Worm (Caenorhabditis elegans) whole organism, L4 larva: ENCODE measurements around the gene msp-55.
A peak's percentile ranks its signal among the peaks of the same experiment; 100 is the strongest.

Source experiments
- F44E2.7 ChIP-seq: fragments of 200-800 bp; sonication (Bioruptor generic); IDR thresholded peaks from 2 replicates; pipeline ENCODE4 v2.1.2; 2022; ENCODE audit warnings: missing genetic modification characterization, missing compliant biosample characterization
- F49E8.2 ChIP-seq: sonication (generic microtip); optimal IDR thresholded peaks from 2 replicates; lab custom pipeline; 2016; ENCODE audit warnings: missing compliant biosample characterization, mild to moderate bottlenecking, missing genetic modification characterization, borderline replicate concordance
- aha-1 ChIP-seq: fragments of 150-350 bp; peaks from one replicate; lab custom pipeline; 2014; ENCODE audit warnings: missing biosample characterization, missing genetic modification characterization
- arid-1 ChIP-seq: fragments of 200-800 bp; sonication (Bioruptor generic); conservative IDR thresholded peaks from 2 replicates; pipeline ENCODE4 v1.3.6; 2022; ENCODE audit warnings: missing genetic modification reagents, missing genetic modification characterization, missing compliant biosample characterization
- ceh-28 ChIP-seq: fragments of 150-350 bp; optimal IDR thresholded peaks from 2 replicates; lab custom pipeline; 2014; ENCODE audit warnings: missing biosample characterization, missing genetic modification reagents, missing genetic modification characterization
- ctbp-1 ChIP-seq: fragments of 200-800 bp; sonication (Bioruptor generic); IDR thresholded peaks from 2 replicates; pipeline ENCODE4 v1.3.6; 2022; ENCODE audit warnings: missing genetic modification reagents, missing genetic modification characterization, missing compliant biosample characterization
- daf-12 ChIP-seq: fragments of 150-350 bp; optimal IDR thresholded peaks from 2 replicates; lab custom pipeline; 2014; ENCODE audit warnings: missing biosample characterization, missing genetic modification reagents, missing genetic modification characterization
- daf-16 ChIP-seq, 3 experiments: sonication (generic microtip); optimal IDR thresholded peaks; 2 replicates each; lab custom pipeline; 2016 to 2017; ENCODE audit warnings: missing genetic modification characterization in 3 of 3, missing genetic modification reagents in 3 of 3, mild to moderate bottlenecking in 2 of 3, missing compliant biosample characterization in 2 of 3, missing biosample characterization in 1 of 3, moderate library complexity in 1 of 3
- dmd-6 ChIP-seq: fragments of 200-800 bp; sonication (Bioruptor generic); IDR thresholded peaks from 2 replicates; pipeline ENCODE4 v1.3.6; 2022; ENCODE audit warnings: missing genetic modification reagents, missing genetic modification characterization, missing compliant biosample characterization
- dmd-8 ChIP-seq: fragments of 200-800 bp; sonication (Bioruptor generic); IDR thresholded peaks from 2 replicates; pipeline ENCODE4 v1.3.6; 2022; ENCODE audit warnings: missing genetic modification characterization, missing compliant biosample characterization
- dmd-9 ChIP-seq: fragments of 200-800 bp; sonication (Bioruptor generic); IDR thresholded peaks from 2 replicates; pipeline ENCODE4 v1.3.6; 2022; ENCODE audit warnings: missing genetic modification reagents, missing genetic modification characterization, missing compliant biosample characterization
- egl-27 ChIP-seq: sonication (generic microtip); optimal IDR thresholded peaks from 3 replicates; lab custom pipeline; 2017; ENCODE audit warnings: missing biosample characterization, missing genetic modification reagents, missing genetic modification characterization
- egl-43 ChIP-seq: fragments of 200-800 bp; sonication (Bioruptor generic); IDR thresholded peaks from 2 replicates; pipeline ENCODE4 v1.3.6; 2022; ENCODE audit warnings: missing genetic modification reagents, missing genetic modification characterization, missing compliant biosample characterization
- fkh-10 ChIP-seq: fragments of 150-350 bp; optimal IDR thresholded peaks from 2 replicates; lab custom pipeline; 2014; ENCODE audit warnings: missing biosample characterization, missing genetic modification reagents, missing genetic modification characterization
- fos-1 ChIP-seq: fragments of 150-350 bp; optimal IDR thresholded peaks from 2 replicates; lab custom pipeline; 2014; ENCODE audit warnings: missing biosample characterization, missing genetic modification characterization
- gei-8 ChIP-seq: fragments of 200-800 bp; sonication (Bioruptor generic); optimal IDR thresholded peaks from 2 replicates; lab custom pipeline; 2018; ENCODE audit warnings: mild to moderate bottlenecking, missing genetic modification characterization, missing compliant biosample characterization
- hlh-30 ChIP-seq: sonication (generic microtip); optimal IDR thresholded peaks from 2 replicates; lab custom pipeline; 2017; ENCODE audit warnings: antibody characterized with exemption, mild to moderate bottlenecking, missing genetic modification characterization, missing compliant biosample characterization; ENCODE audit not compliant: insufficient read depth
- hmg-1.1 ChIP-seq: fragments of 200-800 bp; sonication (Bioruptor generic); IDR thresholded peaks from 2 replicates; pipeline ENCODE4 v1.3.6; 2022; ENCODE audit warnings: missing genetic modification reagents, missing genetic modification characterization, missing compliant biosample characterization
- jun-1 ChIP-seq: fragments of 150-350 bp; optimal IDR thresholded peaks from 2 replicates; lab custom pipeline; 2014; ENCODE audit warnings: missing biosample characterization, missing genetic modification reagents, missing genetic modification characterization
- lin-13 ChIP-seq: fragments of 150-350 bp; optimal IDR thresholded peaks from 2 replicates; lab custom pipeline; 2014; ENCODE audit warnings: missing biosample characterization, missing genetic modification reagents, missing genetic modification characterization
- lin-15B ChIP-seq: fragments of 150-350 bp; sonication (generic microtip); optimal IDR thresholded peaks from 3 replicates; lab custom pipeline; 2014; ENCODE audit warnings: missing biosample characterization, missing genetic modification characterization
- lin-38 ChIP-seq: fragments of 200-800 bp; sonication (Bioruptor generic); IDR thresholded peaks from 2 replicates; pipeline ENCODE4 v1.3.6; 2022; ENCODE audit warnings: missing genetic modification reagents, missing genetic modification characterization, missing compliant biosample characterization
- lir-3 ChIP-seq: sonication (generic microtip); optimal IDR thresholded peaks from 2 replicates; lab custom pipeline; 2016; ENCODE audit warnings: mild to moderate bottlenecking, missing genetic modification characterization, missing compliant biosample characterization
- lsy-2 ChIP-seq, 2 experiments: fragments of 150-350 bp in 1 of 2; sonication (generic microtip) in 1 of 2; optimal IDR thresholded peaks; 2 replicates each; lab custom pipeline; 2014 to 2017; ENCODE audit warnings: missing biosample characterization in 2 of 2, missing genetic modification characterization in 2 of 2
- madf-5 ChIP-seq, 2 experiments: fragments of 200-800 bp; sonication (Bioruptor generic); IDR thresholded peaks; 2 replicates each; pipeline ENCODE4 v1.3.6; 2022; ENCODE audit warnings: missing compliant biosample characterization in 2 of 2, missing genetic modification characterization in 2 of 2
- mep-1 ChIP-seq: fragments of 150-350 bp; sonication (generic microtip); optimal IDR thresholded peaks from 3 replicates; lab custom pipeline; 2014; ENCODE audit warnings: missing biosample characterization, missing genetic modification characterization
- mxl-2 ChIP-seq: fragments of 200-800 bp; sonication (Bioruptor generic); conservative IDR thresholded peaks from 2 replicates; pipeline ENCODE4 v1.3.6; 2022; ENCODE audit warnings: missing genetic modification reagents, missing genetic modification characterization, missing compliant biosample characterization
- nhr-111 ChIP-seq: fragments of 200-800 bp; sonication (Bioruptor generic); optimal IDR thresholded peaks from 2 replicates; lab custom pipeline; 2018; ENCODE audit warnings: mild to moderate bottlenecking, missing genetic modification characterization, missing compliant biosample characterization
- nhr-28 ChIP-seq: fragments of 150-350 bp; optimal IDR thresholded peaks from 2 replicates; lab custom pipeline; 2014; ENCODE audit warnings: missing biosample characterization, missing genetic modification characterization
- nhr-6 ChIP-seq: fragments of 150-350 bp; optimal IDR thresholded peaks from 2 replicates; lab custom pipeline; 2014; ENCODE audit warnings: missing biosample characterization, missing genetic modification characterization
- pha-4 ChIP-seq, 2 experiments: fragments of 150-350 bp in 1 of 2; fragments of 200-800 bp in 1 of 2; sonication (Bioruptor generic) in 1 of 2; IDR thresholded peaks in 1 of 2; optimal IDR thresholded peaks in 1 of 2; 2 replicates each; pipeline versions ENCODE4 v1.3.6 to Lab custom; 2014 to 2022; ENCODE audit warnings: missing genetic modification characterization in 2 of 2, missing genetic modification reagents in 2 of 2, missing biosample characterization in 1 of 2, missing compliant biosample characterization in 1 of 2
- php-3 ChIP-seq: fragments of 200-800 bp; sonication (Bioruptor generic); IDR thresholded peaks from 2 replicates; pipeline ENCODE4 v1.3.6; 2022; ENCODE audit warnings: missing genetic modification reagents, missing genetic modification characterization, missing compliant biosample characterization
- rbr-2 ChIP-seq: sonication (generic microtip); optimal IDR thresholded peaks from 2 replicates; lab custom pipeline; 2016; ENCODE audit warnings: missing genotype, missing genetic modification characterization, missing compliant biosample characterization
- saeg-2 ChIP-seq: fragments of 200-800 bp; sonication (Bioruptor generic); IDR thresholded peaks from 2 replicates; pipeline ENCODE4 v1.3.6; 2022; ENCODE audit warnings: missing genetic modification reagents, missing genetic modification characterization, missing compliant biosample characterization
- set-16 ChIP-seq: fragments of 200-800 bp; sonication (Bioruptor generic); IDR thresholded peaks from 2 replicates; pipeline ENCODE4 v1.3.6; 2022; ENCODE audit warnings: missing genetic modification reagents, missing genetic modification characterization, missing compliant biosample characterization
- spr-3 ChIP-seq: fragments of 200-800 bp; sonication (Bioruptor generic); optimal IDR thresholded peaks from 2 replicates; lab custom pipeline; 2018; ENCODE audit warnings: mild to moderate bottlenecking, missing genetic modification characterization, missing compliant biosample characterization
- tag-97 ChIP-seq: fragments of 200-800 bp; sonication (Bioruptor generic); IDR thresholded peaks from 2 replicates; pipeline ENCODE4 v1.3.6; 2022; ENCODE audit warnings: missing genetic modification characterization, missing compliant biosample characterization
- tra-1 ChIP-seq: fragments of 200-800 bp; sonication (Bioruptor generic); IDR thresholded peaks from 2 replicates; pipeline ENCODE4 v1.3.6; 2022; ENCODE audit warnings: missing genetic modification reagents, missing genetic modification characterization, missing compliant biosample characterization
- unc-62 ChIP-seq, 3 experiments: fragments of 150-350 bp in 1 of 3; sonication (generic microtip); optimal IDR thresholded peaks in 2 of 3; peaks in 1 of 3; 1 replicate in 1 of 3; 2 replicates in 2 of 3; lab custom pipeline; 2014 to 2017; ENCODE audit warnings: missing biosample characterization in 3 of 3, missing genetic modification characterization in 3 of 3, missing genetic modification reagents in 3 of 3, missing genotype in 1 of 3
- zag-1 ChIP-seq: fragments of 150-350 bp; optimal IDR thresholded peaks from 2 replicates; lab custom pipeline; 2014; ENCODE audit warnings: missing biosample characterization, missing genetic modification characterization
- zfp-3 ChIP-seq: fragments of 200-800 bp; sonication (Bioruptor generic); conservative IDR thresholded peaks from 2 replicates; pipeline ENCODE4 v1.3.6; 2022; ENCODE audit warnings: missing genetic modification reagents, missing genetic modification characterization, missing compliant biosample characterization
- ztf-7 ChIP-seq: fragments of 150-350 bp; optimal IDR thresholded peaks from 2 replicates; lab custom pipeline; 2014; ENCODE audit warnings: missing biosample characterization, missing genetic modification characterization

The msp-55 gene

DNA sequence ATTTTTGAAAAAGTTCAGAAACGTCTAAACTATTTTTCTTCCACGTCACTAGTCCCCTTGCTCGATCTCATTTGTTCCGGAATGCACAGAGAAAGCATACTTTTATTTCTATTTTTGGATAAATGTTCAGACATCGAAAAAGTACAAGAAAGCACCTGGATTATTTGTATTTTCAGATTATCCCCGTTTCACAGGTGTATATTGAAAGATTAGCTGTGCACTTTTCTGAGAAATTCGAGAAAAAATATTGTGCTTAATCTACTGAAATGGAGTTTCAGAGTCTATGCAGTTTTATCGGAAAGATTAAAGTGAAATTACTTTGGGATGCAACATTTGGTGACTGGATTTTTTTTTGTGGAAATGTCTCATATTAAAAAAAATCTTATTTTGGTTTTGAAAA, 46.1 kb upstream of the msp-55 start:
- TF ChIP-seq daf-16 (GFP tag; optimal IDR thresholded peaks at IDR 0.05; lab: Kevin White, UChicago) (no peak), daf-16 (tag; optimal IDR thresholded peaks at IDR 0.05; lab: Kevin White, UChicago) (no peak), dmd-8 (no peak)

ce11 chrIV:5100145-5100544, 44.3 kb upstream of the msp-55 start:
- TF ChIP-seq aha-1 (tag; lab: Kevin White, UChicago) (peak; percentile 78), nhr-6 (tag; lab: Kevin White, UChicago) (no peak), lin-38 (GFP tag; lab: Robert Waterston, UW) (no peak), arid-1 (GFP tag; lab: Robert Waterston, UW) (no peak), saeg-2 (GFP tag; lab: Robert Waterston, UW) (no peak), dmd-6 (GFP tag; lab: Robert Waterston, UW) (no peak), pha-4 (GFP tag; IDR thresholded peaks at IDR 0.05; lab: Robert Waterston, UW) (no peak; the same call in 1 of the 2 replicates), pha-4 (tag; optimal IDR thresholded peaks at IDR 0.05; lab: Kevin White, UChicago) (no peak), ctbp-1 (GFP tag; lab: Robert Waterston, UW) (peak; percentile 55; the same call in 1 of the 2 replicates), mep-1 (tag; lab: Kevin White, UChicago) (peak; percentile 33), unc-62 (GFP tag; optimal IDR thresholded peaks at IDR 0.05 in 1 of 2; lab: Kevin White, UChicago) (peak in 1 of 2 experiments; percentile 47), unc-62 (tag; optimal IDR thresholded peaks at IDR 0.05; lab: Kevin White, UChicago) (no peak), fkh-10 (GFP tag; lab: Kevin White, UChicago) (no peak), lin-13 (GFP tag; lab: Kevin White, UChicago) (no peak), tag-97 (GFP tag; lab: Robert Waterston, UW) (no peak), rbr-2 (peak; percentile 45), dmd-9 (GFP tag; lab: Robert Waterston, UW) (no peak), ztf-7 (tag; lab: Kevin White, UChicago) (no peak), lsy-2 (tag; optimal IDR thresholded peaks at IDR 0.05; lab: Kevin White, UChicago) (peak in 1 of 2 experiments; percentile 38)
- TF ChIP-seq, all 104 proteins: peak for 6

ce11 chrIV:5093462-5093861, 37.6 kb upstream of the msp-55 start:
- TF ChIP-seq aha-1 (tag; lab: Kevin White, UChicago) (peak; percentile 94), mxl-2 (no peak)

ce11 chrIV:5090993-5091793, 35.4 kb upstream of the msp-55 start, which contains the start of the genes snpn-1 and C02B10.4:
Gene snpn-1 (minus strand): TSS chrIV:5091043.
Gene C02B10.4 (plus strand): TSS chrIV:5091586.
- TF ChIP-seq ztf-7 (tag; lab: Kevin White, UChicago) (no peak), ceh-28 (no peak), F49E8.2 (no peak), zfp-3 (GFP tag; lab: Robert Waterston, UW) (no peak), hlh-30 (no peak), spr-3 (GFP tag; lab: Kevin White, UChicago) (no peak), fkh-10 (GFP tag; lab: Kevin White, UChicago) (no peak), tra-1 (no peak), jun-1 (no peak), F44E2.7 (no peak), egl-43 (no peak), saeg-2 (GFP tag; lab: Robert Waterston, UW) (no peak), daf-16 (GFP tag; optimal IDR thresholded peaks at IDR 0.05; lab: Kevin White, UChicago) (no peak), daf-16 (tag; optimal IDR thresholded peaks at IDR 0.05; lab: Kevin White, UChicago) (no peak), tag-97 (GFP tag; lab: Robert Waterston, UW) (no peak), fos-1 (tag; lab: Kevin White, UChicago) (no peak), hmg-1.1 (GFP tag; lab: Robert Waterston, UW) (no peak), php-3 (GFP tag; lab: Robert Waterston, UW) (no peak), gei-8 (GFP tag; lab: Kevin White, UChicago) (no peak), zag-1 (tag; lab: Kevin White, UChicago) (no peak), lir-3 (tag; lab: Kevin White, UChicago) (no peak), ctbp-1 (GFP tag; lab: Robert Waterston, UW) (no peak), nhr-28 (no peak), rbr-2 (peak; percentile 3), madf-5 (GFP tag; IDR thresholded peaks at IDR 0.05; lab: Robert Waterston, UW) (no peak), daf-12 (tag; lab: Kevin White, UChicago) (no peak), lin-15B (no peak), egl-27 (tag; lab: Kevin White, UChicago) (no peak), set-16 (GFP tag; lab: Robert Waterston, UW) (no peak), nhr-111 (GFP tag; lab: Kevin White, UChicago) (no peak)
